Fruit fly (Drosophila melanogaster) whole organism, adult: ENCODE measurements around the gene Drsl3.

ENCODE experiments used
- CG11617 ChIP-seq: fragments of 200-800 bp; sonication (Bioruptor generic); optimal IDR thresholded peaks from 2 replicates; lab custom pipeline; 2017; ENCODE audit warnings: mild to moderate bottlenecking, missing biosample characterization, missing genetic modification reagents, missing genetic modification characterization
- CG12768 ChIP-seq: fragments of 200-800 bp; sonication (Bioruptor generic); optimal IDR thresholded peaks from 2 replicates; lab custom pipeline; 2017; ENCODE audit warnings: missing biosample characterization, missing genetic modification characterization, mild to moderate bottlenecking, moderate library complexity, missing genetic modification reagents
- CG14711 ChIP-seq: fragments of 200-800 bp; sonication (Bioruptor generic); optimal IDR thresholded peaks from 2 replicates; lab custom pipeline; 2018; ENCODE audit warnings: missing biosample characterization, mild to moderate bottlenecking, missing genetic modification characterization, moderate library complexity
- CG1620 ChIP-seq: fragments of 200-800 bp; sonication (Bioruptor generic); optimal IDR thresholded peaks from 2 replicates; lab custom pipeline; 2016; ENCODE audit warnings: missing biosample characterization, missing genetic modification characterization
- CG33017 ChIP-seq: fragments of 200-800 bp; sonication (Bioruptor generic); optimal IDR thresholded peaks from 2 replicates; lab custom pipeline; 2018; ENCODE audit warnings: missing biosample characterization, mild to moderate bottlenecking, missing genetic modification characterization, moderate library complexity
- CG5204 ChIP-seq: fragments of 200-800 bp; sonication (Bioruptor generic); optimal IDR thresholded peaks from 2 replicates; lab custom pipeline; 2016; ENCODE audit warnings: missing biosample characterization, missing genetic modification characterization
- CG7045 ChIP-seq: fragments of 200-800 bp; sonication (Bioruptor generic); optimal IDR thresholded peaks from 2 replicates; lab custom pipeline; 2017; ENCODE audit warnings: missing biosample characterization, mild to moderate bottlenecking, missing genetic modification characterization
- CG7101 ChIP-seq: fragments of 200-800 bp; sonication (Bioruptor generic); optimal IDR thresholded peaks from 2 replicates; lab custom pipeline; 2018; ENCODE audit warnings: missing biosample characterization, mild to moderate bottlenecking, missing genetic modification characterization, moderate library complexity
- Clk ChIP-seq: fragments of 200-800 bp; sonication (Bioruptor generic); optimal IDR thresholded peaks from 2 replicates; lab custom pipeline; 2017; ENCODE audit warnings: missing biosample characterization, missing genetic modification characterization
- Crg-1 ChIP-seq: fragments of 200-800 bp; sonication (Bioruptor generic); optimal IDR thresholded peaks from 2 replicates; lab custom pipeline; 2016; ENCODE audit warnings: missing biosample characterization, missing genetic modification characterization
- Hr96 ChIP-seq: fragments of 200-800 bp; sonication (Bioruptor generic); optimal IDR thresholded peaks from 2 replicates; lab custom pipeline; 2016; ENCODE audit warnings: missing biosample characterization, missing genetic modification characterization
- Mnt ChIP-seq: fragments of 200-800 bp; sonication (Bioruptor generic); optimal IDR thresholded peaks from 2 replicates; lab custom pipeline; 2016; ENCODE audit warnings: missing biosample characterization, mild to moderate bottlenecking, missing genetic modification characterization
- bab1 ChIP-seq: fragments of 200-800 bp; sonication (Bioruptor generic); optimal IDR thresholded peaks from 3 replicates; lab custom pipeline; 2019; ENCODE audit warnings: missing biosample characterization, mild to moderate bottlenecking, missing genetic modification characterization, moderate library complexity
- cic ChIP-seq: fragments of 200-800 bp; sonication (Bioruptor generic); optimal IDR thresholded peaks from 2 replicates; lab custom pipeline; 2017; ENCODE audit warnings: missing biosample characterization, mild to moderate bottlenecking, missing genetic modification characterization, moderate library complexity
- cnc ChIP-seq, 2 experiments: fragments of >200 bp; optimal IDR thresholded peaks; 2 replicates each; lab custom pipeline; 2017
- kay ChIP-seq: fragments of 200-800 bp; sonication (Bioruptor generic); peaks from one replicate; lab custom pipeline; 2016; ENCODE audit warnings: missing biosample characterization, missing genetic modification characterization, borderline replicate concordance
- ovo ChIP-seq: fragments of 200-800 bp; sonication (Bioruptor generic); optimal IDR thresholded peaks from 2 replicates; lab custom pipeline; 2016; ENCODE audit warnings: missing biosample characterization, missing genetic modification characterization
- pad ChIP-seq: fragments of 200-800 bp; sonication (Bioruptor generic); optimal IDR thresholded peaks from 3 replicates; lab custom pipeline; 2017; ENCODE audit warnings: missing biosample characterization, missing genetic modification characterization, mild to moderate bottlenecking, moderate library complexity, missing genetic modification reagents
- toe ChIP-seq: fragments of 200-800 bp; sonication (Bioruptor generic); optimal IDR thresholded peaks from 2 replicates; lab custom pipeline; 2016; ENCODE audit warnings: missing biosample characterization, missing genetic modification characterization

Gene Drsl3

DNA sequence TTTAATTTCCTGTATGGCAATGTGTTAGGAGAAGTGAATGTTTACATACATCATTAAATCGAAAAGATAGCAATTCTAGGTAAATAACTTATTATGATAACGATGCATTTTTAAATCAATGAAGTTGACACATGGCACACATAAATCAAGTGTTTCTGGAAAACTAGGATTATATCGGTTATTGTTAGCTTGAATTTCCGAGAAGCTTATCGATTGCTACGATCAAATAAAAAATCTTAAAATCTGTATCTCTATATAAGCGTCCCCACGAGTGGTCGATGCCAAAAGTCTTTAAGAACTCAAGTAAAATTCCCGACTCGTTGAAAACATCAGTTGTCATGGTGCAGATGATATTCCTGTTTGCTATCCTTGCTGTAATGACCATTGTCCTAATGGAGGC is at the start of gene Drsl3:
TSS of gene Drsl3 (plus strand) at position 301 of the 400 bp plus-strand sequence.
- TF ChIP-seq CG7101 (tag; lab: Kevin White, UChicago): no peak
- no peak for TF ChIP-seq CG5204
- TF ChIP-seq CG14711: no peak
- no peak for TF ChIP-seq cnc (optimal IDR thresholded peaks at IDR 0.05; lab: Kevin White, UChicago)
- no peak for TF ChIP-seq kay (GFP tag; lab: Kevin White, UChicago)
- TF ChIP-seq CG7045 (GFP tag; lab: Kevin White, UChicago): no peak
- no peak for TF ChIP-seq cic (GFP tag; lab: Kevin White, UChicago)
- no peak for TF ChIP-seq CG33017 (tag; lab: Kevin White, UChicago)
- no peak for TF ChIP-seq Mnt (GFP tag; lab: Kevin White, UChicago)
- TF ChIP-seq Hr96 (GFP tag; lab: Kevin White, UChicago): no peak
- no peak for TF ChIP-seq CG11617 (GFP tag; lab: Kevin White, UChicago)
- no peak for TF ChIP-seq bab1
- TF ChIP-seq CG1620 (GFP tag; lab: Kevin White, UChicago): no peak
- no peak for TF ChIP-seq CG12768 (GFP tag; lab: Kevin White, UChicago)
- no peak for TF ChIP-seq ovo

DNA sequence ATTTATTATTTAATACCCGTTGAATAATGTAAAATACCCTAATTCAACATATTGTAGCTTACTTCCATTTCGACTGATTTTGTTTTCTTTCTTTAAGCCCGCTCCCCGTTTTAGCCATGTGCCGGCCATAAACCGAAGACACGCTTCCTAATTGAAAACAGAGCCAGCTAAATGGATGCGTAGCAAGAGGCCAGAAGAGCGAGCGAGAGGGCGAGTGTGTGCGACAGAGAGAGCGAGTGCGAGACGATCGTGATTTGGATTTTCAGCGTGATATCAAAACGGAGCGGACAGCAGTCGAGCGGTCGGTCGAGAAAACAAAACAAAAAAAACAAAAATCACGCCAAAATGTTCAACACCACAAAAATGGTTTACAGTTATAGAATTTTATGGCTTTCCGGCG is 48.5 kb upstream of the Drsl3 start:
- TF ChIP-seq CG14711: no peak
- TF ChIP-seq Hr96 (GFP tag; lab: Kevin White, UChicago): no peak
- no peak for TF ChIP-seq cnc (optimal IDR thresholded peaks at IDR 0.05; lab: Kevin White, UChicago)

DNA sequence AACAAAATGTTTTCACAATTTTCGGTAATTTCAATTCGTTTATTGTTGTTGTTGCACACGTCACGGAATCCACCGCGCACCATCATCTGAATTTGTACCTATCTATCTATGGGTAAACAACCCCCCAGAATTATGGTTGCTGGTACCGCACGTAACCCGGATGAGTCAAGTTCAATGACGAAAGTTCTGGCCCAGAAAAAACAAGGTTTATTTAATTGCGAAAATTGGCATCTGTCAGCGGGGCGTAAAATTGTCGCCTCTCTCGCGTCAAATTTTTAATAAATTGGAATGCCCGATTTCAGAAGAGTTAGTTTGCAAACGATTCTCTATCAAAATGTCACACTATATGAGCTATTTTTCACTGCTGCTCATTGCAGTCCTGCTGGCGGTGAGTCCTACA is 46.6 kb upstream of the Drsl3 start, which contains the start of gene CG34265:
TSS of gene CG34265 (plus strand) at position 301 of the 400 bp plus-strand sequence.
- TF ChIP-seq CG7045 (GFP tag; lab: Kevin White, UChicago) (no peak), Hr96 (GFP tag; lab: Kevin White, UChicago) (no peak), CG1620 (GFP tag; lab: Kevin White, UChicago) (no peak), CG7101 (tag; lab: Kevin White, UChicago) (no peak), Clk (no peak), cnc (optimal IDR thresholded peaks at IDR 0.05; lab: Kevin White, UChicago) (no peak), Mnt (GFP tag; lab: Kevin White, UChicago) (no peak), CG11617 (GFP tag; lab: Kevin White, UChicago) (no peak), CG12768 (GFP tag; lab: Kevin White, UChicago) (no peak), pad (GFP tag; lab: Kevin White, UChicago) (no peak), bab1 (no peak)

DNA sequence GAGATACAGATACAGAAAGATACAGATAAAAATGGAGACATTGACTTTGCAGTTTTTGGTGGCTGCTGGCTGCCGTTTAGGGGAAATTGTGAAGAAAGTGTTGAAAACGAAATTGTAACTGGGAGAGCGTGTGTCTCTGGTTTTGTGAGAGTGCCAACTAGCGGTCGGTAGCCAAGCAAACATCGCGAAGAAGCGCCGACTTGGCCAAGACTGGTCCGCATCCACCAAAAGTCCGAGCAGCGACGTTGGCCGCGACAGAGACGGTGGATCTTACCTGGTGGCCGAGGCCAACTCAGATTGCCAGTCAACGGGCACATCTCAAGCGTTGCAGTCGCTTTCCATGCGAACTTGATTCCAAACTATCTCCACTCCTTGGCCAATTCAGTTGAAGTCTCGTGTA is 44.1 kb upstream of the Drsl3 start, which contains the start of gene CG14960:
TSS of gene CG14960 (plus strand) at position 301 of the 400 bp plus-strand sequence.
- TF ChIP-seq kay (GFP tag; lab: Kevin White, UChicago) (no peak), ovo (no peak), CG7045 (GFP tag; lab: Kevin White, UChicago) (no peak), Clk (no peak), CG12768 (GFP tag; lab: Kevin White, UChicago) (no peak), Crg-1 (GFP tag; lab: Kevin White, UChicago) (no peak), CG7101 (tag; lab: Kevin White, UChicago) (no peak), CG5204 (no peak), Mnt (GFP tag; lab: Kevin White, UChicago) (no peak), CG14711 (no peak), cic (GFP tag; lab: Kevin White, UChicago) (no peak), pad (GFP tag; lab: Kevin White, UChicago) (no peak), toe (no peak)

DNA sequence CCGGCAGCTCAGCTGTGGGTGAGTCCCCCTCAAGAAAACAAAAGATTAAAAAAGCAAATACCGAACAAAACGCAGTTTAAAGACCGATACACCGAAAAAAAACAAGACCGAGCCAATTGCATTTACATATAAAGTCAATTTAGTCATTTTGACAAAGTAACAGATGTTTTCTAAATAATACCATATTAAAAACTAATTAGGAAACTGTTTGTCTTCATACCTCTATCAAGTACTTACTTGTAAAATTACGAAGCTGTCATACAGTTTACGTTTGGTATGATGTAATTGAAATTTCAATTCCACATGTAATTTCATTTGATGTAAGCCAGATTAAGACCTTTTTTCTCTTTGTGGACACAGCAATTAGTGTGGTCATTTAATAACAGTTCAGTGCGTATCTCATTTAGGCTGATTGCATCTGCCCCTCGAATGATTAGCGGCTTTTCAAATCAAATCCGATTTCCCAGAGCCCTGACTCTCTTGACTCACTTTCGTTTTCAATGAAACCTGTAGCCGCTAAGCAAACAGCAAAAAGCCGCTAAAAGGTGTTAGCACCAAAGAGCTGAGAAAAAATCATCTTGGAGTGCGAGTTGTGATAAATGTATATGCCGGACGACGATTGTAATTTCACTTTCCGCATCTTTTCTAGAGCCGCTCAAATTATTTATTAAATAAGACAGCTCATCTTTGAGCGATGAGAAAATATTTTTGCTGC is 40.2 kb upstream of the Drsl3 start:
- TF ChIP-seq bab1 (no peak), CG1620 (GFP tag; lab: Kevin White, UChicago) (no peak), cic (GFP tag; lab: Kevin White, UChicago) (no peak), CG7045 (GFP tag; lab: Kevin White, UChicago) (no peak), ovo (no peak), Mnt (GFP tag; lab: Kevin White, UChicago) (no peak), cnc (optimal IDR thresholded peaks at IDR 0.05; lab: Kevin White, UChicago) (no peak)

DNA sequence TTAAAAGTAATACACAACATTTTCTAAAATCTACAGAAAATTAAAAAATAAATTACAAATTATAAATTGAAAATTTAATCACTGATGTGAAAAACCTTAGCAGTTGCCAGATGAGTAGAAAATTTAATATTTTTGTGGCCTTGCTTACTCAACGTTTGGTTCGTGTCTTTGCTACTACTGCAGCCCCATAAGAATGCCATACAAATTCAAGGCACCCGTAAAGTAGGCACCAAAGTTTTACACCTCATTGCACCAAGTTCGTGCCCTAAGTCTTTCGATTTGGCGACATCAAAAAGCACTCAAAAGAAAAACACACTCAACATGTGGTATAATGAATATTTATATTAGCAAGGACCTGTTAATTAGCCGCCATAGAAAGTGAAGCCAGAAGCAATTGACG is 37.9 kb upstream of the Drsl3 start:
- no peak for TF ChIP-seq CG12768 (GFP tag; lab: Kevin White, UChicago)
- TF ChIP-seq CG14711: no peak
- no peak for TF ChIP-seq CG7045 (GFP tag; lab: Kevin White, UChicago)
- no peak for TF ChIP-seq Crg-1 (GFP tag; lab: Kevin White, UChicago)

DNA sequence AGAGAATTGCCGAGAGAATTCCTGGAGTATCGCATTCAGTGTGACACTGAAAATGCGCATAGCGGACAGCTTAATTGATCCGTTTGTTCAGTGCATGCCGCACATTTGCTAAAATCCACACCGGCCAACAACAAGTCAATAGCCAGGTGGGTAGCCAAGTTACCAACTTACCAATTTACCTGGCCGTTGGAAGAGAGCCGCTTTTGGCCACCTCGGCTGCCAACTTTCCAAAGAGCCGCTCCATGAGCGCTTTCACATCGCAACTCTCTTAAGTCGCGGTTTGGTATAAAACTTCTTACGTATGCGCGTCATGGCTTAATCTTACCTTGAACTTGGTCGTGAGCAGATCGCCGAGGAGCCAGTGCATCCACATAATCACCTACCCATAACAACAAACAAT is 34.9 kb upstream of the Drsl3 start, which contains the start of gene CG12017:
TSS of gene CG12017 (plus strand) at position 310 of the 400 bp plus-strand sequence.
- TF ChIP-seq Hr96 (GFP tag; lab: Kevin White, UChicago): no peak
- no peak for TF ChIP-seq ovo
- TF ChIP-seq pad (GFP tag; lab: Kevin White, UChicago): no peak
- TF ChIP-seq CG1620 (GFP tag; lab: Kevin White, UChicago): no peak
- no peak for TF ChIP-seq toe
